Fruit fly (Drosophila melanogaster): ENCODE measurements around the gene eff.

- no peak for TF ChIP-seq CG8478 (optimal IDR thresholded peaks at IDR 0.05)
- TF ChIP-seq CTCF (optimal IDR thresholded peaks at IDR 0.05): no peak
Observed at dm6 chr3R:14706860-14707259, 34.3 kb downstream of the eff start.
